Comparison of ENCODE assay signal across 1 fruit fly cellular context in the genomic region with DNA sequence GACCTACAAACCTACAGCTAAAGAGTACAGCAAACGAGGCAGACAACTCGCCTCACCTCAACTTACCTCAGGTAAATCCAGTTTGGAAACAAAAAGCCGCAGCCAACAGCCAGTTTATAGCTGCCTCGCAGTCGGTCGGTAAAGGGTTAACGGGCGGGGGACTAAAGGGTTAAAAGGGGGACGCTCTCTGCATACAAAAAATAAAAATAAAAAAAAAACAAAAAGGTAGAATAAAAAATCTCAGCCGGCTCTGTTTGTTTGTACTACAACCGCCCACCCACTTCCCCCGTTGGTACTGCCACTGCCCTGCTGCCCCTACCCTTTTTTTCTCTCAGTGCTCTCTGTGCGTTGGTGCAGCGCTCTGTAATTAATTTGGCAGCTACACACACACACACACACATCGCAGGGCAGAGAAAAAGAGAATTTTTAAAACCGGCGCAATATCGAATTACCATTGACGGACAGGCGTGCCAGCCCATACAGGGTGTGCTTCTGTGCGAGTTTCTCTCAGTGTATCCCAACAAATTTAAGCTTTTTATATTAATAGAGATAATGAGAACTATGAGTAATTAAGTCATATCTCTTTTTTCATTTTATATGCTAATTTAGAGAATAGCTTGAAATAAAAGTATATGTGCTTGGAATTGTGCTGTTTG.
TF ChIP-seq lines count a peak whose summit lies in the region.

No protein-coding gene starts in this region.

TF ChIP-seq in whole organism, embryonic, 481 proteins besides CTCF, POLR2A, EP300 and RAD21 (continued from another document and continues in another):
- TF ChIP-seq tin (GFP tag; optimal IDR thresholded peaks at IDR 0.05; lab: Kevin White, UChicago) (no peak), fd102C (GFP tag; optimal IDR thresholded peaks at IDR 0.05; lab: Kevin White, UChicago) (no peak), ranshi (GFP tag; IDR thresholded peaks at IDR 0.05; lab: Robert Waterston, UW) (peak; percentile 65), Ravus (GFP tag; IDR thresholded peaks at IDR 0.05; lab: Robert Waterston, UW) (no peak), HLHmδ (GFP tag; optimal IDR thresholded peaks at IDR 0.05; lab: Kevin White, UChicago) (no peak), Taf1 (GFP tag; IDR thresholded peaks at IDR 0.05; lab: Robert Waterston, UW) (peak; percentile 44; the same call in 1 of the 2 replicates), CG18599 (GFP tag; optimal IDR thresholded peaks at IDR 0.05; lab: Kevin White, UChicago) (peak; percentile 9), ind (GFP tag; optimal IDR thresholded peaks at IDR 0.05; lab: Kevin White, UChicago) (peak; percentile 33), Adf1 (GFP tag; IDR thresholded peaks at IDR 0.05; lab: Robert Waterston, UW) (peak; percentile 43; the same call in 1 of the 2 replicates), rib (GFP tag; IDR thresholded peaks at IDR 0.05; lab: Robert Waterston, UW) (no peak), CG17359 (tag; optimal IDR thresholded peaks at IDR 0.05; lab: Kevin White, UChicago) (no peak), CG4424 (GFP tag; optimal IDR thresholded peaks at IDR 0.05; lab: Kevin White, UChicago) (peak; percentile 9), CG6654 (GFP tag; optimal IDR thresholded peaks at IDR 0.05; lab: Kevin White, UChicago) (no peak), cato (GFP tag; optimal IDR thresholded peaks at IDR 0.05; lab: Kevin White, UChicago; ENCODE audit: borderline replicate concordance) (no peak), CG4404 (GFP tag; IDR thresholded peaks at IDR 0.05; lab: Robert Waterston, UW) (0 out of 2 replicates have a peak, but pooled peaks have one; percentile 28), lola (GFP tag; optimal IDR thresholded peaks at IDR 0.05; lab: Kevin White, UChicago) (no peak), gcm2 (GFP tag; optimal IDR thresholded peaks at IDR 0.05; lab: Kevin White, UChicago) (no peak), sob (GFP tag; IDR thresholded peaks at IDR 0.05; lab: Robert Waterston, UW) (peak; percentile 63), CG9437 (GFP tag; optimal IDR thresholded peaks at IDR 0.05; lab: Kevin White, UChicago) (no peak), gem (tag; optimal IDR thresholded peaks at IDR 0.05; lab: Kevin White, UChicago) (peak; percentile 42), Rfx (GFP tag; IDR thresholded peaks at IDR 0.05; lab: Robert Waterston, UW) (peak; percentile 83), CG2199 (GFP tag; IDR thresholded peaks at IDR 0.05; lab: Robert Waterston, UW) (peak; percentile 71; the same call in 1 of the 3 replicates), Ptx1 (GFP tag; IDR thresholded peaks at IDR 0.05; lab: Robert Waterston, UW) (peak; percentile 81), CG16815 (GFP tag; optimal IDR thresholded peaks at IDR 0.05; lab: Kevin White, UChicago) (no peak), CG18476 (GFP tag; optimal IDR thresholded peaks at IDR 0.05; lab: Kevin White, UChicago) (no peak), CG3163 (GFP tag; optimal IDR thresholded peaks at IDR 0.05; lab: Kevin White, UChicago) (no peak), phol (tag; optimal IDR thresholded peaks at IDR 0.05; lab: Kevin White, UChicago) (peak; percentile 24), jing (GFP tag; optimal IDR thresholded peaks at IDR 0.05; lab: Kevin White, UChicago) (no peak), E2f1 (GFP tag; IDR thresholded peaks at IDR 0.05; lab: Robert Waterston, UW) (peak; percentile 77), grn (GFP tag; optimal IDR thresholded peaks at IDR 0.05; lab: Kevin White, UChicago) (no peak), exex (tag; optimal IDR thresholded peaks at IDR 0.05; lab: Kevin White, UChicago) (no peak), D (optimal IDR thresholded peaks at IDR 0.05; lab: Kevin White, UChicago) (no peak), D (GFP tag; optimal IDR thresholded peaks at IDR 0.05; lab: Kevin White, UChicago) (no peak), GATAe (GFP tag; conservative IDR thresholded peaks at IDR 0.05; lab: Robert Waterston, UW) (no peak; the same call in 1 of the 2 replicates), crp (GFP tag; optimal IDR thresholded peaks at IDR 0.05; lab: Kevin White, UChicago) (no peak), CG17568 (GFP tag; optimal IDR thresholded peaks at IDR 0.05; lab: Kevin White, UChicago) (no peak), D19B (GFP tag; optimal IDR thresholded peaks at IDR 0.05; lab: Kevin White, UChicago) (no peak), CG12071 (GFP tag; optimal IDR thresholded peaks at IDR 0.05; lab: Kevin White, UChicago) (no peak), odd (GFP tag; optimal IDR thresholded peaks at IDR 0.05; lab: Kevin White, UChicago) (no peak), CG5180 (GFP tag; optimal IDR thresholded peaks at IDR 0.05; lab: Kevin White, UChicago) (no peak), CG9609 (GFP tag; optimal IDR thresholded peaks at IDR 0.05; lab: Kevin White, UChicago) (peak; percentile 22), knrl (GFP tag; IDR thresholded peaks at IDR 0.05; lab: Robert Waterston, UW; ENCODE audit: partially characterized antibody) (no peak), BtbVII (GFP tag; optimal IDR thresholded peaks at IDR 0.05; lab: Kevin White, UChicago) (no peak), Hmx (GFP tag; optimal IDR thresholded peaks at IDR 0.05; lab: Kevin White, UChicago) (no peak), gsb (GFP tag; IDR thresholded peaks at IDR 0.05; lab: Robert Waterston, UW) (peak; percentile 43; the same call in 1 of the 2 replicates), Six4 (GFP tag; optimal IDR thresholded peaks at IDR 0.05; lab: Kevin White, UChicago) (no peak), CG6765 (GFP tag; optimal IDR thresholded peaks at IDR 0.05; lab: Kevin White, UChicago) (no peak), Kr (GFP tag; optimal IDR thresholded peaks at IDR 0.05; lab: Kevin White, UChicago) (peak; percentile 19), Rx (GFP tag; IDR thresholded peaks at IDR 0.05; lab: Robert Waterston, UW) (peak; percentile 71), Lpt (GFP tag; optimal IDR thresholded peaks at IDR 0.05; lab: Kevin White, UChicago) (no peak), CG7271 (tag; optimal IDR thresholded peaks at IDR 0.05; lab: Kevin White, UChicago) (no peak), CG2889 (GFP tag; IDR thresholded peaks at IDR 0.05; lab: Robert Waterston, UW) (peak; percentile 65; the same call in 2 of the 3 replicates), Eip74EF (GFP tag; optimal IDR thresholded peaks at IDR 0.05; lab: Kevin White, UChicago) (no peak), CG31388 (GFP tag; optimal IDR thresholded peaks at IDR 0.05; lab: Kevin White, UChicago) (no peak), CG13624 (GFP tag; optimal IDR thresholded peaks at IDR 0.05; lab: Kevin White, UChicago) (peak; percentile 5), lmd (GFP tag; IDR thresholded peaks at IDR 0.05; lab: Robert Waterston, UW) (peak; percentile 72), HLH3B (GFP tag; IDR thresholded peaks at IDR 0.05; lab: Robert Waterston, UW) (peak; percentile 78), NC2α (GFP tag; optimal IDR thresholded peaks at IDR 0.05; lab: Kevin White, UChicago) (no peak), pum (GFP tag; optimal IDR thresholded peaks at IDR 0.05; lab: Kevin White, UChicago) (peak; percentile 52), CkIIα-i1 (GFP tag; IDR thresholded peaks at IDR 0.05; lab: Robert Waterston, UW) (no peak), CG3847 (GFP tag; IDR thresholded peaks at IDR 0.05; lab: Robert Waterston, UW) (0 out of 2 replicates have a peak, but pooled peaks have one; percentile 30), CG1024 (GFP tag; IDR thresholded peaks at IDR 0.05; lab: Robert Waterston, UW) (0 out of 2 replicates have a peak, but pooled peaks have one; percentile 7), CG15696 (tag; optimal IDR thresholded peaks at IDR 0.05; lab: Kevin White, UChicago) (no peak), az2 (GFP tag; optimal IDR thresholded peaks at IDR 0.05; lab: Kevin White, UChicago) (peak; percentile 17), Nf-YC (tag; optimal IDR thresholded peaks at IDR 0.05; lab: Kevin White, UChicago) (no peak), CG18764 (GFP tag; optimal IDR thresholded peaks at IDR 0.05; lab: Kevin White, UChicago) (no peak), CG12391 (tag; optimal IDR thresholded peaks at IDR 0.05; lab: Kevin White, UChicago) (no peak), CG15514 (GFP tag; optimal IDR thresholded peaks at IDR 0.05; lab: Kevin White, UChicago) (peak; percentile 4), Oli (tag; optimal IDR thresholded peaks at IDR 0.05; lab: Kevin White, UChicago) (peak; percentile 48), CG15601 (tag; optimal IDR thresholded peaks at IDR 0.05; lab: Kevin White, UChicago) (no peak), CG15269 (tag; optimal IDR thresholded peaks at IDR 0.05; lab: Kevin White, UChicago) (peak; percentile 20), Lim3 (GFP tag; IDR thresholded peaks at IDR 0.05; lab: Robert Waterston, UW) (no peak), tap (tag; optimal IDR thresholded peaks at IDR 0.05; lab: Kevin White, UChicago) (no peak), fru (optimal IDR thresholded peaks at IDR 0.05; lab: Kevin White, UChicago) (no peak), CG1792 (GFP tag; optimal IDR thresholded peaks at IDR 0.05; lab: Kevin White, UChicago) (no peak), corto (GFP tag; optimal IDR thresholded peaks at IDR 0.05; lab: Kevin White, UChicago) (no peak), bsh (GFP tag; optimal IDR thresholded peaks at IDR 0.05; lab: Kevin White, UChicago) (peak; percentile 12 to 65), lab (GFP tag; optimal IDR thresholded peaks at IDR 0.05; lab: Kevin White, UChicago) (peak; percentile 66), ro (GFP tag; IDR thresholded peaks at IDR 0.05; lab: Robert Waterston, UW) (no peak), H15 (GFP tag; IDR thresholded peaks at IDR 0.05; lab: Robert Waterston, UW) (peak; percentile 70; the same call in 2 of the 3 replicates), chn (GFP tag; optimal IDR thresholded peaks at IDR 0.05; lab: Kevin White, UChicago) (peak; percentile 17), unc-4 (GFP tag; IDR thresholded peaks at IDR 0.05; lab: Robert Waterston, UW; ENCODE audit: partially characterized antibody) (no peak), CG14710 (tag; optimal IDR thresholded peaks at IDR 0.05; lab: Kevin White, UChicago) (no peak), sr (GFP tag; IDR thresholded peaks at IDR 0.05; lab: Robert Waterston, UW) (peak; percentile 50; the same call in 1 of the 3 replicates), CG3995 (GFP tag; optimal IDR thresholded peaks at IDR 0.05; lab: Kevin White, UChicago) (no peak), CG9215 (GFP tag; IDR thresholded peaks at IDR 0.05; lab: Robert Waterston, UW) (peak; percentile 51; the same call in 1 of the 2 replicates), Atf3 (GFP tag; optimal IDR thresholded peaks at IDR 0.05; lab: Kevin White, UChicago) (peak; percentile 17), CG6175 (GFP tag; IDR thresholded peaks at IDR 0.05; lab: Robert Waterston, UW) (peak; percentile 71; the same call in 1 of the 3 replicates), CG10565 (GFP tag; optimal IDR thresholded peaks at IDR 0.05; lab: Kevin White, UChicago) (no peak), Sin3A (optimal IDR thresholded peaks at IDR 0.05; lab: Kevin White, UChicago) (no peak), CG3065 (GFP tag; optimal IDR thresholded peaks at IDR 0.05; lab: Kevin White, UChicago) (no peak), trh (GFP tag; optimal IDR thresholded peaks at IDR 0.05; lab: Kevin White, UChicago) (no peak), Bdp1 (GFP tag; optimal IDR thresholded peaks at IDR 0.05; lab: Kevin White, UChicago) (no peak), nerfin-2 (GFP tag; IDR thresholded peaks at IDR 0.05; lab: Robert Waterston, UW; ENCODE audit: partially characterized antibody) (no peak), Elba2 (GFP tag; optimal IDR thresholded peaks at IDR 0.05; lab: Kevin White, UChicago) (no peak), BEAF-32 (GFP tag; optimal IDR thresholded peaks at IDR 0.05; lab: Kevin White, UChicago) (no peak), CG31365 (tag; optimal IDR thresholded peaks at IDR 0.05; lab: Kevin White, UChicago) (no peak), Asciz (GFP tag; optimal IDR thresholded peaks at IDR 0.05; lab: Kevin White, UChicago) (no peak), CHES-1-like (GFP tag; optimal IDR thresholded peaks at IDR 0.05; lab: Kevin White, UChicago) (no peak), CG7556 (GFP tag; optimal IDR thresholded peaks at IDR 0.05; lab: Kevin White, UChicago) (no peak), CG42726 (GFP tag; IDR thresholded peaks at IDR 0.05; lab: Robert Waterston, UW; ENCODE audit: partially characterized antibody) (no peak), CG11247 (GFP tag; IDR thresholded peaks at IDR 0.05; lab: Robert Waterston, UW) (peak; percentile 42; the same call in 1 of the 2 replicates), Antp (GFP tag; optimal IDR thresholded peaks at IDR 0.05; lab: Kevin White, UChicago) (no peak), h (optimal IDR thresholded peaks at IDR 0.05; lab: Kevin White, UChicago) (no peak), NfI (GFP tag; optimal IDR thresholded peaks at IDR 0.05; lab: Kevin White, UChicago) (no peak), CG1603 (tag; optimal IDR thresholded peaks at IDR 0.05; lab: Kevin White, UChicago) (no peak), fd3F (GFP tag; optimal IDR thresholded peaks at IDR 0.05; lab: Kevin White, UChicago) (no peak), CG16779 (GFP tag; IDR thresholded peaks at IDR 0.05; lab: Robert Waterston, UW) (peak; percentile 71), HmgD (GFP tag; optimal IDR thresholded peaks at IDR 0.05; lab: Kevin White, UChicago) (no peak), ci (GFP tag; IDR thresholded peaks at IDR 0.05; lab: Robert Waterston, UW) (peak; percentile 84), run (tag; optimal IDR thresholded peaks at IDR 0.05; lab: Kevin White, UChicago) (no peak), kah (GFP tag; optimal IDR thresholded peaks at IDR 0.05; lab: Kevin White, UChicago) (no peak), hbn (GFP tag; IDR thresholded peaks at IDR 0.05; lab: Robert Waterston, UW; ENCODE audit: partially characterized antibody) (no peak), CG18011 (GFP tag; optimal IDR thresholded peaks at IDR 0.05; lab: Kevin White, UChicago) (no peak), CG17912 (GFP tag; optimal IDR thresholded peaks at IDR 0.05; lab: Kevin White, UChicago) (no peak), CG43689 (GFP tag; IDR thresholded peaks at IDR 0.05; lab: Robert Waterston, UW) (peak; percentile 56; the same call in 1 of the 2 replicates), stc (GFP tag; IDR thresholded peaks at IDR 0.05; lab: Robert Waterston, UW) (peak; percentile 79), Mrtf (GFP tag; IDR thresholded peaks at IDR 0.05; lab: Robert Waterston, UW) (0 out of 3 replicates have a peak, but pooled peaks have one; percentile 49), shn (GFP tag; optimal IDR thresholded peaks at IDR 0.05; lab: Kevin White, UChicago) (no peak), hth (optimal IDR thresholded peaks at IDR 0.05; lab: Kevin White, UChicago) (no peak), Doc2 (GFP tag; IDR thresholded peaks at IDR 0.05; lab: Robert Waterston, UW) (no peak), fd64A (GFP tag; optimal IDR thresholded peaks at IDR 0.05; lab: Kevin White, UChicago) (no peak), CG7987 (GFP tag; optimal IDR thresholded peaks at IDR 0.05; lab: Kevin White, UChicago) (no peak), Mes4 (GFP tag; optimal IDR thresholded peaks at IDR 0.05; lab: Kevin White, UChicago) (no peak), CG12659 (GFP tag; optimal IDR thresholded peaks at IDR 0.05; lab: Kevin White, UChicago) (peak; percentile 12)
